Worm (Caenorhabditis elegans): ENCODE measurements around the gene F52G3.8.

DNA sequence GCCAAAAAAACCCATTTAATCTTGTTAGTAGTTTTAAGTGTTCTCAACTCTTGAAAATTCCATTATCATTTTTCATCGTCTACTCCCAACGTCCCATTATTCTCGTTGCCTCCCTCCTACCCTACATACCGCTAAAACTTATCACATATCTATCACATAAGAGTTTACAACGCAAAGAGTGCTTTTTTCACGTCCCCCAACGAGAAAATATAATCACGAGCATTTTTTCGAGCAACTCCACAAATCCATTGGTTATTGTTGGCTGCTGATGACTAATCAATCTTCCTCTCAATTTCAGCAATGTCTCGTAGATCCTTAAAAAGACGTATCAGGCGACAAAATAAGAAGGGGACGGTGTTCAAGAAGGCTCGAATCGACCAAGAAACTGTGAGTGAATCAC is 25.5 kb upstream of the F52G3.8 start, which contains the start of gene mbl-1:
- TF ChIP-seq ceh-13 (GFP tag; optimal IDR thresholded peaks at IDR 0.05) = no peak
- TF ChIP-seq flt-1 (GFP tag; IDR thresholded peaks at IDR 0.05) = no peak
- TF ChIP-seq tbx-11 (GFP tag; IDR thresholded peaks at IDR 0.05) = no peak
- no peak for TF ChIP-seq hmbx-1 (tag; optimal IDR thresholded peaks at IDR 0.05)
- no peak for TF ChIP-seq tra-4 (tag; optimal IDR thresholded peaks at IDR 0.05)
- TF ChIP-seq ama-1 (optimal IDR thresholded peaks at IDR 0.05) = no peak
- no peak for TF ChIP-seq sea-1 (GFP tag; conservative IDR thresholded peaks at IDR 0.05)
- TF ChIP-seq B0310.2 (tag; optimal IDR thresholded peaks at IDR 0.05) = no peak
- TF ChIP-seq tbx-37 (GFP tag; conservative IDR thresholded peaks at IDR 0.05) = no peak
- no peak for TF ChIP-seq F13C5.2 (tag; optimal IDR thresholded peaks at IDR 0.05)
